Fruit fly (Drosophila melanogaster) whole organism, embryonic: ENCODE measurements around the gene CG14839.

Experiments used
- CG10147 ChIP-seq: fragments of 200-800 bp; sonication (Bioruptor generic); optimal IDR thresholded peaks from 2 replicates; lab custom pipeline; 2019; ENCODE audit warnings: missing biosample characterization, mild to moderate bottlenecking, missing genetic modification characterization, moderate library complexity
- CG10267 ChIP-seq: fragments of 200-800 bp; sonication (Bioruptor generic); optimal IDR thresholded peaks from 2 replicates; lab custom pipeline; 2018; ENCODE audit warnings: missing biosample characterization, mild to moderate bottlenecking, missing genetic modification characterization, moderate library complexity
- CG10431 ChIP-seq: fragments of 200-800 bp; sonication (Bioruptor generic); optimal IDR thresholded peaks from 3 replicates; lab custom pipeline; 2018; ENCODE audit warnings: missing biosample characterization, mild to moderate bottlenecking, missing genetic modification characterization
- CG10979 ChIP-seq: fragments of 200-800 bp; sonication (Bioruptor generic); optimal IDR thresholded peaks from 2 replicates; lab custom pipeline; 2018; ENCODE audit warnings: missing biosample characterization, mild to moderate bottlenecking, missing genetic modification characterization, moderate library complexity
- CG12299 ChIP-seq: fragments of 200-800 bp; sonication (Bioruptor generic); optimal IDR thresholded peaks from 2 replicates; lab custom pipeline; 2018; ENCODE audit warnings: missing biosample characterization, mild to moderate bottlenecking, missing genetic modification characterization
- CG14667 ChIP-seq: fragments of 200-800 bp; sonication (Bioruptor generic); IDR thresholded peaks from 2 replicates; pipeline ENCODE4 v1.3.6; 2022; ENCODE audit warnings: missing biosample characterization, missing genetic modification characterization
- CG17328 ChIP-seq: fragments of 200-800 bp; sonication (Bioruptor generic); IDR thresholded peaks from 2 replicates; pipeline ENCODE4 v1.3.6; 2022; ENCODE audit warnings: missing biosample characterization, missing genetic modification characterization
- CG17912 ChIP-seq: fragments of 200-800 bp; sonication (Bioruptor generic); optimal IDR thresholded peaks from 2 replicates; lab custom pipeline; 2018; ENCODE audit warnings: missing biosample characterization, mild to moderate bottlenecking, missing genetic modification characterization
- CG18262 ChIP-seq: fragments of 200-800 bp; optimal IDR thresholded peaks from 3 replicates; lab custom pipeline; 2019; ENCODE audit warnings: missing biosample characterization, mild to moderate bottlenecking, missing genetic modification characterization, moderate library complexity
- CG2712 ChIP-seq: fragments of 200-800 bp; optimal IDR thresholded peaks from 3 replicates; lab custom pipeline; 2019; ENCODE audit warnings: missing biosample characterization, mild to moderate bottlenecking, missing genetic modification characterization, moderate library complexity
- CG31224 ChIP-seq: fragments of 200-800 bp; sonication (Bioruptor generic); IDR thresholded peaks from 2 replicates; pipeline ENCODE4 v1.3.6; 2022; ENCODE audit warnings: missing biosample characterization, missing genetic modification characterization
- CG32532 ChIP-seq: fragments of 200-800 bp; sonication (Bioruptor generic); IDR thresholded peaks from 2 replicates; pipeline ENCODE4 v1.3.6; 2022; ENCODE audit warnings: missing biosample characterization, missing genetic modification characterization
- CG4404 ChIP-seq: fragments of 200-800 bp; sonication (Bioruptor generic); IDR thresholded peaks from 2 replicates; pipeline ENCODE4 v1.3.6; 2022; ENCODE audit warnings: missing biosample characterization, missing genetic modification characterization
- CG6254 ChIP-seq: fragments of 200-800 bp; sonication (Bioruptor generic); optimal IDR thresholded peaks from 3 replicates; lab custom pipeline; 2017; ENCODE audit warnings: mild to moderate bottlenecking, missing biosample characterization, missing genetic modification reagents, missing genetic modification characterization
- CG7928 ChIP-seq: fragments of 200-800 bp; sonication (Bioruptor generic); optimal IDR thresholded peaks from 2 replicates; lab custom pipeline; 2017; ENCODE audit warnings: missing biosample characterization, mild to moderate bottlenecking, missing genetic modification characterization
- Camta ChIP-seq: fragments of 200-800 bp; sonication (Bioruptor generic); optimal IDR thresholded peaks from 2 replicates; lab custom pipeline; 2016; ENCODE audit warnings: missing biosample characterization, missing genetic modification characterization
- CkIIα-i1 ChIP-seq: fragments of 200-800 bp; sonication (Bioruptor generic); IDR thresholded peaks from 2 replicates; pipeline ENCODE4 v1.3.6; 2022; ENCODE audit warnings: missing biosample characterization, missing genetic modification characterization
- Dip3 ChIP-seq: fragments of 200-800 bp; sonication (Bioruptor generic); optimal IDR thresholded peaks from 3 replicates; lab custom pipeline; 2016; ENCODE audit warnings: missing biosample characterization, missing genetic modification characterization
- Fer3 ChIP-seq: fragments of 200-800 bp; sonication (Bioruptor generic); optimal IDR thresholded peaks from 2 replicates; lab custom pipeline; 2018; ENCODE audit warnings: missing biosample characterization, mild to moderate bottlenecking, missing genetic modification characterization, moderate library complexity
- HmgD ChIP-seq: fragments of 200-800 bp; sonication (Bioruptor generic); optimal IDR thresholded peaks from 3 replicates; lab custom pipeline; 2016; ENCODE audit warnings: missing biosample characterization, missing genetic modification characterization
- Hmr ChIP-seq: fragments of 200-800 bp; sonication (Bioruptor generic); optimal IDR thresholded peaks from 3 replicates; lab custom pipeline; 2017; ENCODE audit warnings: mild to moderate bottlenecking, missing biosample characterization, missing genetic modification reagents, missing genetic modification characterization
- Oaz ChIP-seq: fragments of 200-800 bp; sonication (Bioruptor generic); IDR thresholded peaks from 2 replicates; pipeline ENCODE4 v1.3.6; 2022; ENCODE audit warnings: missing biosample characterization, missing genetic modification characterization
- Oli ChIP-seq: fragments of 200-800 bp; sonication (Bioruptor generic); optimal IDR thresholded peaks from 2 replicates; lab custom pipeline; 2018; ENCODE audit warnings: missing biosample characterization, mild to moderate bottlenecking, missing genetic modification characterization, moderate library complexity
- Rfx ChIP-seq: fragments of 200-800 bp; sonication (Bioruptor generic); IDR thresholded peaks from 2 replicates; pipeline ENCODE4 v1.3.6; 2022; ENCODE audit warnings: missing biosample characterization, missing genetic modification characterization
- Sox100B ChIP-seq: fragments of 200-800 bp; sonication (Bioruptor generic); optimal IDR thresholded peaks from 3 replicates; lab custom pipeline; 2018; ENCODE audit warnings: missing biosample characterization, mild to moderate bottlenecking, missing genetic modification characterization
- al ChIP-seq: fragments of 200-800 bp; sonication (Bioruptor generic); IDR thresholded peaks from 2 replicates; pipeline ENCODE4 v1.3.6; 2022; ENCODE audit warnings: missing biosample characterization, missing genetic modification characterization
- amos ChIP-seq: fragments of 200-800 bp; sonication (Bioruptor generic); IDR thresholded peaks from 2 replicates; pipeline ENCODE4 v1.3.6; 2022; ENCODE audit warnings: missing biosample characterization, missing genetic modification characterization; ENCODE audit not compliant: partially characterized antibody
- ash1 ChIP-seq: fragments of 200-800 bp; sonication (Bioruptor generic); optimal IDR thresholded peaks from 2 replicates; lab custom pipeline; 2018; ENCODE audit warnings: missing biosample characterization, mild to moderate bottlenecking, missing genetic modification characterization
- danr ChIP-seq: fragments of 200-800 bp; sonication (Bioruptor generic); IDR thresholded peaks from 2 replicates; pipeline ENCODE4 v1.3.6; 2022; ENCODE audit warnings: missing biosample characterization, missing genetic modification characterization
- dpn ChIP-seq, 2 experiments: fragments of 200-800 bp; sonication (Bioruptor generic); optimal IDR thresholded peaks; 3 replicates each; lab custom pipeline; 2016; ENCODE audit warnings: missing biosample characterization in 2 of 2, missing genetic modification characterization in 2 of 2
- ems ChIP-seq: fragments of 200-800 bp; sonication (Bioruptor generic); optimal IDR thresholded peaks from 3 replicates; lab custom pipeline; 2016; ENCODE audit warnings: missing biosample characterization, missing genetic modification characterization
- eve ChIP-seq, 2 experiments: fragments of >200 bp; optimal IDR thresholded peaks; 2 replicates each; lab custom pipeline; 2017; ENCODE audit warnings: missing biosample characterization in 2 of 2, missing genetic modification characterization in 2 of 2
- fd102C ChIP-seq: fragments of 200-800 bp; sonication (Bioruptor generic); optimal IDR thresholded peaks from 2 replicates; lab custom pipeline; 2018; ENCODE audit warnings: missing biosample characterization, mild to moderate bottlenecking, missing genetic modification characterization, moderate library complexity
- gem ChIP-seq: fragments of 200-800 bp; sonication (Bioruptor generic); optimal IDR thresholded peaks from 2 replicates; lab custom pipeline; 2019; ENCODE audit warnings: missing biosample characterization, mild to moderate bottlenecking, missing genetic modification characterization, moderate library complexity
- gfzf ChIP-seq: fragments of 200-800 bp; sonication (Bioruptor generic); optimal IDR thresholded peaks from 2 replicates; lab custom pipeline; 2016; ENCODE audit warnings: missing biosample characterization, mild to moderate bottlenecking, missing genetic modification characterization, moderate library complexity
- grau ChIP-seq: fragments of 200-800 bp; optimal IDR thresholded peaks from 3 replicates; lab custom pipeline; 2019; ENCODE audit warnings: missing biosample characterization, mild to moderate bottlenecking, missing genetic modification characterization, moderate library complexity
- hb ChIP-seq: fragments of 200-800 bp; sonication (Bioruptor generic); IDR thresholded peaks from 3 replicates; pipeline ENCODE4 v1.3.6; 2022; ENCODE audit warnings: missing biosample characterization, missing genetic modification characterization; ENCODE audit not compliant: partially characterized antibody
- jumu ChIP-seq: fragments of 200-800 bp; sonication (Bioruptor generic); optimal IDR thresholded peaks from 3 replicates; lab custom pipeline; 2016; ENCODE audit warnings: missing biosample characterization, missing genetic modification characterization
- lov ChIP-seq, 2 experiments: fragments of 200-800 bp in 1 of 2; fragments of >200 bp in 1 of 2; sonication (Bioruptor generic) in 1 of 2; IDR thresholded peaks in 1 of 2; optimal IDR thresholded peaks in 1 of 2; 2 replicates in 1 of 2; 3 replicates in 1 of 2; pipeline versions ENCODE4 v1.3.6 to Lab custom; 2017 to 2022; ENCODE audit warnings: missing biosample characterization in 1 of 2, missing genetic modification characterization in 1 of 2
- pho ChIP-seq: fragments of 200-800 bp; sonication (Bioruptor generic); optimal IDR thresholded peaks from 2 replicates; lab custom pipeline; 2016; ENCODE audit warnings: missing biosample characterization, missing genetic modification characterization
- phol ChIP-seq: fragments of 200-800 bp; sonication (Bioruptor generic); optimal IDR thresholded peaks from 3 replicates; lab custom pipeline; 2018; ENCODE audit warnings: missing biosample characterization, mild to moderate bottlenecking, missing genetic modification characterization, moderate library complexity
- pita ChIP-seq: fragments of 200-800 bp; sonication (Bioruptor generic); optimal IDR thresholded peaks from 2 replicates; lab custom pipeline; 2017; ENCODE audit warnings: missing biosample characterization, mild to moderate bottlenecking, missing genetic modification characterization
- repo ChIP-seq: fragments of 200-800 bp; sonication (Bioruptor generic); optimal IDR thresholded peaks from 2 replicates; lab custom pipeline; 2016; ENCODE audit warnings: missing biosample characterization, missing genetic modification characterization
- row ChIP-seq: fragments of 200-800 bp; sonication (Bioruptor generic); IDR thresholded peaks from 3 replicates; pipeline ENCODE4 v1.3.6; 2022; ENCODE audit warnings: missing biosample characterization, missing genetic modification characterization
- sd ChIP-seq: fragments of 200-800 bp; sonication (Bioruptor generic); optimal IDR thresholded peaks from 3 replicates; lab custom pipeline; 2018; ENCODE audit warnings: missing biosample characterization, mild to moderate bottlenecking, missing genetic modification characterization, moderate library complexity
- sens ChIP-seq: fragments of 200-800 bp; sonication (Bioruptor generic); peaks from one replicate; lab custom pipeline; 2016; ENCODE audit warnings: missing biosample characterization, missing genetic modification characterization
- slou ChIP-seq: fragments of 200-800 bp; sonication (Bioruptor generic); optimal IDR thresholded peaks from 3 replicates; lab custom pipeline; 2016; ENCODE audit warnings: missing biosample characterization, missing genetic modification characterization
- zf30C ChIP-seq: fragments of 200-800 bp; sonication (Bioruptor generic); optimal IDR thresholded peaks from 3 replicates; lab custom pipeline; 2018; ENCODE audit warnings: missing biosample characterization, mild to moderate bottlenecking, missing genetic modification characterization

Gene CG14839

DNA sequence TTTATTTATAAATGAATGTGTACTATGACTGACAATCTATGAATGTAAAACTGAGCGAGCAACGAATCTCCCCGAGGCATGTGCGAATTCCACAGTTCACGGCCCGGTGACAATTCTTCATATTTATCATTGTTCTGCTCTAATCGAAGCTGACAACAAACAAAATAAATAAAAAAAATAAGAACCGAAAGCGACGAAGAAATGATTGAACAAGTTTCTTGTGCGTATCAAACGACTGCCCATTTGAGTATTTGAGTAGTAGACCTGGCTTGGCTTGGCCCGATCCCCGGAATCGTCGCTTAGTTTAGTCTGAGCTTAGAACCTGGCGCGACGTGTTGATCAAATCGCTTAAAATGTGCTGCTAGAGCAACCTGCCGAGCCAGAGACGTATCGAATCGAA lies 47.9 kb downstream of the CG14839 start, which contains the start of gene CG31321:
CG31321 (plus strand) TSS at position 301 of the 400 bp plus-strand sequence.
- TF ChIP-seq sd (tag; lab: Kevin White, UChicago), result peak; percentile 47
- no peak for TF ChIP-seq hb (GFP tag; lab: Robert Waterston, UW)

DNA sequence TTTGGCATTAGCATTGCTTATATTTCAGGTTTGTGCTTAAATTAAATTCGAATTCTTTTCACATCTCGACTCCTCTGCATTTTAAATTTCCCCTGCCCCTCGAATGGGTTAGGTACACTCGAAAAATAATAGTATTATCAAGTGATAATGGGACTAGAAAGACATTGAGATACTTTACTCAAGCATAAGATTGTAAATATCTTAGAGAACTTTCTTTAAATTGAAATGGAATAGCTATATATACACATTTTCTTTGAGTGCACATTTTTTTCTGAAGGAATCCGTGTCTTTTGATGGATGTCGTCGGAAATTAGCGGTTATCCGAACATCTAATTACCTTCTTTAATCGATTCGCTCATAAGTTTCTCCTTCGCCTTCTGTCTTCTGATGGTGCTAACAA lies 48.8 kb downstream of the CG14839 start:
- no peak for TF ChIP-seq pho (GFP tag; lab: Kevin White, UChicago)
- no peak for TF ChIP-seq lov (optimal IDR thresholded peaks at IDR 0.05; lab: Kevin White, UChicago)
- TF ChIP-seq lov (GFP tag; IDR thresholded peaks at IDR 0.05; lab: Robert Waterston, UW), result no peak
- TF ChIP-seq Rfx, result peak; percentile 78
- peak; percentile 7 for TF ChIP-seq ems
- TF ChIP-seq CG10979 (tag; lab: Kevin White, UChicago), result peak; percentile 38
- no peak for TF ChIP-seq repo (GFP tag; lab: Kevin White, UChicago)
- TF ChIP-seq row (GFP tag; lab: Robert Waterston, UW), result peak; percentile 45; the same call in 2 of the 3 replicates
- no peak for TF ChIP-seq ash1
- TF ChIP-seq sens (GFP tag; lab: Kevin White, UChicago), result peak; percentile 84
- no peak for TF ChIP-seq zf30C (GFP tag; lab: Kevin White, UChicago)
- TF ChIP-seq CkIIα-i1 (GFP tag; lab: Robert Waterston, UW), result no peak
- TF ChIP-seq CG17328 (GFP tag; lab: Robert Waterston, UW), result no peak
- TF ChIP-seq CG12299 (tag; lab: Kevin White, UChicago), result no peak
- peak; percentile 52 for TF ChIP-seq CG2712
- no peak for TF ChIP-seq gfzf (GFP tag; lab: Kevin White, UChicago)
- no peak for TF ChIP-seq pita (GFP tag; lab: Kevin White, UChicago)
- TF ChIP-seq CG6254 (GFP tag; lab: Kevin White, UChicago), result no peak
- peak; percentile 75 for TF ChIP-seq CG32532 (GFP tag; lab: Robert Waterston, UW)
- TF ChIP-seq Oli (tag; lab: Kevin White, UChicago), result no peak
- TF ChIP-seq Oaz (GFP tag; lab: Robert Waterston, UW), result no peak
- peak in 1 of 2 experiments; percentile 27 for TF ChIP-seq dpn (GFP tag; optimal IDR thresholded peaks at IDR 0.05; lab: Kevin White, UChicago)
- no peak for TF ChIP-seq Hmr
- TF ChIP-seq CG14667 (GFP tag; lab: Robert Waterston, UW), result no peak
- TF ChIP-seq Fer3 (tag; lab: Kevin White, UChicago), result peak; percentile 18
- no peak for TF ChIP-seq HmgD (GFP tag; lab: Kevin White, UChicago)
- peak; percentile 5 for TF ChIP-seq jumu (GFP tag; lab: Kevin White, UChicago)
- TF ChIP-seq Sox100B (GFP tag; lab: Kevin White, UChicago), result no peak
- no peak for TF ChIP-seq eve (GFP tag; optimal IDR thresholded peaks at IDR 0.05; lab: Kevin White, UChicago)
- peak; percentile 33; the same call in 1 of the 2 replicates for TF ChIP-seq danr (GFP tag; lab: Robert Waterston, UW)
- TF ChIP-seq CG31224 (GFP tag; lab: Robert Waterston, UW), result no peak
- no peak for TF ChIP-seq amos (GFP tag; lab: Robert Waterston, UW)
- peak; percentile 51 for TF ChIP-seq CG18262 (tag; lab: Kevin White, UChicago)
- TF ChIP-seq CG10147 (GFP tag; lab: Kevin White, UChicago), result peak; percentile 22
- peak; percentile 48 for TF ChIP-seq al (GFP tag; lab: Robert Waterston, UW)
- TF ChIP-seq Camta (GFP tag; lab: Kevin White, UChicago), result peak; percentile 24
- TF ChIP-seq CG10431 (GFP tag; lab: Kevin White, UChicago), result no peak
- TF ChIP-seq grau (tag; lab: Kevin White, UChicago), result peak; percentile 30
- no peak for TF ChIP-seq CG17912
- peak; percentile 1 for TF ChIP-seq phol
- TF ChIP-seq CG10267 (tag; lab: Kevin White, UChicago), result peak; percentile 21
- TF ChIP-seq CG7928 (GFP tag; lab: Kevin White, UChicago), result no peak
- TF ChIP-seq slou (GFP tag; lab: Kevin White, UChicago), result no peak
- TF ChIP-seq fd102C, result no peak
- peak; percentile 9 for TF ChIP-seq Dip3 (GFP tag; lab: Kevin White, UChicago)
- no peak for TF ChIP-seq CG4404 (GFP tag; lab: Robert Waterston, UW)
- peak; percentile 54 for TF ChIP-seq gem
